Fruit fly (Drosophila melanogaster) whole organism, embryonic: ENCODE measurements around the gene RpL4.

Experiments
- ATbp ChIP-seq: fragments of 200-800 bp; sonication (Bioruptor generic); optimal IDR thresholded peaks from 2 replicates; lab custom pipeline; 2017; ENCODE audit warnings: missing biosample characterization, mild to moderate bottlenecking, missing genetic modification characterization, missing genetic modification reagents
- CG10274 ChIP-seq: fragments of 200-800 bp; sonication (Bioruptor generic); optimal IDR thresholded peaks from 3 replicates; lab custom pipeline; 2017; ENCODE audit warnings: missing biosample characterization, mild to moderate bottlenecking, missing genetic modification characterization
- CG1233 ChIP-seq: fragments of 200-800 bp; sonication (Bioruptor generic); optimal IDR thresholded peaks from 4 replicates; lab custom pipeline; 2018; ENCODE audit warnings: missing biosample characterization, mild to moderate bottlenecking, missing genetic modification characterization
- CG13287 ChIP-seq: fragments of 200-800 bp; sonication (Bioruptor generic); IDR thresholded peaks from 2 replicates; pipeline ENCODE4 v1.3.6; 2022; ENCODE audit warnings: missing biosample characterization, missing genetic modification characterization; ENCODE audit not compliant: partially characterized antibody
- CG14050 ChIP-seq: fragments of 200-800 bp; sonication (Bioruptor generic); IDR thresholded peaks from 3 replicates; pipeline ENCODE4 v1.3.6; 2022; ENCODE audit warnings: missing biosample characterization, missing genetic modification characterization
- CG15011 ChIP-seq: fragments of 200-800 bp; sonication (Bioruptor generic); optimal IDR thresholded peaks from 3 replicates; lab custom pipeline; 2018; ENCODE audit warnings: missing biosample characterization, mild to moderate bottlenecking, missing genetic modification characterization
- CG16863 ChIP-seq: fragments of 200-800 bp; sonication (Bioruptor generic); optimal IDR thresholded peaks from 3 replicates; lab custom pipeline; 2016; ENCODE audit warnings: missing biosample characterization, missing genetic modification characterization
- CG32772 ChIP-seq: fragments of 200-800 bp; sonication (Bioruptor generic); IDR thresholded peaks from 2 replicates; pipeline ENCODE4 v1.3.6; 2022; ENCODE audit warnings: missing biosample characterization, missing genetic modification characterization
- CG3407 ChIP-seq: fragments of 200-800 bp; sonication (Bioruptor generic); optimal IDR thresholded peaks from 2 replicates; lab custom pipeline; 2018; ENCODE audit warnings: missing biosample characterization, mild to moderate bottlenecking, missing genetic modification characterization
- CG4617 ChIP-seq: fragments of 200-800 bp; sonication (Bioruptor generic); optimal IDR thresholded peaks from 3 replicates; lab custom pipeline; 2016; ENCODE audit warnings: missing biosample characterization, missing genetic modification characterization, borderline replicate concordance
- CG4707 ChIP-seq: fragments of 200-800 bp; sonication (Bioruptor generic); optimal IDR thresholded peaks from 2 replicates; lab custom pipeline; 2018; ENCODE audit warnings: missing biosample characterization, mild to moderate bottlenecking, missing genetic modification characterization, moderate library complexity
- CG5245 ChIP-seq: fragments of 200-800 bp; sonication (Bioruptor generic); optimal IDR thresholded peaks from 3 replicates; lab custom pipeline; 2016; ENCODE audit warnings: missing biosample characterization, missing genetic modification characterization
- CG6254 ChIP-seq: fragments of 200-800 bp; sonication (Bioruptor generic); optimal IDR thresholded peaks from 3 replicates; lab custom pipeline; 2017; ENCODE audit warnings: mild to moderate bottlenecking, missing biosample characterization, missing genetic modification reagents, missing genetic modification characterization
- CG6791 ChIP-seq: fragments of 200-800 bp; sonication (Bioruptor generic); IDR thresholded peaks from 3 replicates; pipeline ENCODE4 v1.3.6; 2022; ENCODE audit warnings: missing biosample characterization, missing genetic modification characterization; ENCODE audit not compliant: partially characterized antibody
- CG8281 ChIP-seq: fragments of 200-800 bp; sonication (Bioruptor generic); optimal IDR thresholded peaks from 2 replicates; lab custom pipeline; 2018; ENCODE audit warnings: missing biosample characterization, mild to moderate bottlenecking, missing genetic modification characterization, moderate library complexity
- CG8388 ChIP-seq: fragments of 200-800 bp; sonication (Bioruptor generic); optimal IDR thresholded peaks from 2 replicates; lab custom pipeline; 2019; ENCODE audit warnings: missing biosample characterization, mild to moderate bottlenecking, missing genetic modification characterization, moderate library complexity
- CG9932 ChIP-seq: fragments of 200-800 bp; sonication (Bioruptor generic); IDR thresholded peaks from 2 replicates; pipeline ENCODE4 v1.3.6; 2022; ENCODE audit warnings: missing biosample characterization, missing genetic modification characterization
- CkIIα-i1 ChIP-seq: fragments of 200-800 bp; sonication (Bioruptor generic); IDR thresholded peaks from 2 replicates; pipeline ENCODE4 v1.3.6; 2022; ENCODE audit warnings: missing biosample characterization, missing genetic modification characterization
- Dek ChIP-seq: fragments of 200-800 bp; sonication (Bioruptor generic); optimal IDR thresholded peaks from 3 replicates; lab custom pipeline; 2019; ENCODE audit warnings: missing biosample characterization, mild to moderate bottlenecking, missing genetic modification characterization, moderate library complexity
- Dfd ChIP-seq, 2 experiments: fragments of >200 bp; optimal IDR thresholded peaks; 2 replicates each; lab custom pipeline; 2017; ENCODE audit warnings: missing biosample characterization in 2 of 2, missing genetic modification characterization in 2 of 2
- Dip2 ChIP-seq: fragments of 200-800 bp; sonication (Bioruptor generic); IDR thresholded peaks from 2 replicates; pipeline ENCODE4 v1.3.6; 2022; ENCODE audit warnings: missing biosample characterization, missing genetic modification characterization
- Dip3 ChIP-seq: fragments of 200-800 bp; sonication (Bioruptor generic); optimal IDR thresholded peaks from 3 replicates; lab custom pipeline; 2016; ENCODE audit warnings: missing biosample characterization, missing genetic modification characterization
- Ets97D ChIP-seq: fragments of 200-800 bp; sonication (Bioruptor generic); optimal IDR thresholded peaks from 3 replicates; lab custom pipeline; 2016; ENCODE audit warnings: missing biosample characterization, missing genetic modification characterization
- Hr51 ChIP-seq, 2 experiments: fragments of 200-800 bp; sonication (Bioruptor generic); optimal IDR thresholded peaks; 2 replicates in 1 of 2; 3 replicates in 1 of 2; lab custom pipeline; 2016 to 2018; ENCODE audit warnings: missing biosample characterization in 2 of 2, missing genetic modification characterization in 2 of 2, mild to moderate bottlenecking in 1 of 2, moderate library complexity in 1 of 2
- Jarid2 ChIP-seq: fragments of 200-800 bp; sonication (Bioruptor generic); optimal IDR thresholded peaks from 3 replicates; lab custom pipeline; 2017; ENCODE audit warnings: mild to moderate bottlenecking, missing biosample characterization, missing genetic modification reagents, missing genetic modification characterization
- MBD-R2 ChIP-seq: fragments of 200-800 bp; sonication (Bioruptor generic); IDR thresholded peaks from 2 replicates; pipeline ENCODE4 v1.3.6; 2022; ENCODE audit warnings: missing biosample characterization, missing genetic modification characterization
- MTF-1 ChIP-seq: fragments of 200-800 bp; sonication (Bioruptor generic); optimal IDR thresholded peaks from 2 replicates; lab custom pipeline; 2018; ENCODE audit warnings: missing biosample characterization, mild to moderate bottlenecking, missing genetic modification characterization, borderline replicate concordance
- Mad ChIP-seq: fragments of 200-800 bp; sonication (Bioruptor generic); optimal IDR thresholded peaks from 2 replicates; lab custom pipeline; 2016; ENCODE audit warnings: missing biosample characterization, missing genetic modification characterization
- Myb ChIP-seq: fragments of 200-800 bp; sonication (Bioruptor generic); optimal IDR thresholded peaks from 2 replicates; lab custom pipeline; 2016; ENCODE audit warnings: missing biosample characterization, missing genetic modification characterization
- Scr ChIP-seq: fragments of 200-800 bp; sonication (Bioruptor generic); IDR thresholded peaks from 2 replicates; pipeline ENCODE4 v1.3.6; 2022; ENCODE audit warnings: missing biosample characterization, missing genetic modification characterization; ENCODE audit not compliant: partially characterized antibody
- Sox102F ChIP-seq: fragments of 200-800 bp; sonication (Bioruptor generic); optimal IDR thresholded peaks from 2 replicates; lab custom pipeline; 2018; ENCODE audit warnings: missing biosample characterization, mild to moderate bottlenecking, missing genetic modification characterization, moderate library complexity
- Sry-δ ChIP-seq: fragments of 200-800 bp; sonication (Bioruptor generic); optimal IDR thresholded peaks from 2 replicates; lab custom pipeline; 2016; ENCODE audit warnings: missing biosample characterization, missing genetic modification characterization
- Xbp1 ChIP-seq: fragments of 200-800 bp; sonication (Bioruptor generic); optimal IDR thresholded peaks from 3 replicates; lab custom pipeline; 2016; ENCODE audit warnings: missing biosample characterization, mild to moderate bottlenecking, missing genetic modification characterization
- YL-1 ChIP-seq: fragments of 200-800 bp; sonication (Bioruptor generic); optimal IDR thresholded peaks from 3 replicates; lab custom pipeline; 2017; ENCODE audit warnings: missing biosample characterization, mild to moderate bottlenecking, missing genetic modification characterization
- al ChIP-seq: fragments of 200-800 bp; sonication (Bioruptor generic); IDR thresholded peaks from 2 replicates; pipeline ENCODE4 v1.3.6; 2022; ENCODE audit warnings: missing biosample characterization, missing genetic modification characterization
- bigmax ChIP-seq: fragments of 200-800 bp; sonication (Bioruptor generic); optimal IDR thresholded peaks from 2 replicates; lab custom pipeline; 2018; ENCODE audit warnings: missing biosample characterization, mild to moderate bottlenecking, missing genetic modification characterization
- br ChIP-seq: fragments of >200 bp; optimal IDR thresholded peaks from 2 replicates; lab custom pipeline; 2017
- chn ChIP-seq: fragments of 200-800 bp; sonication (Bioruptor generic); optimal IDR thresholded peaks from 2 replicates; lab custom pipeline; 2016; ENCODE audit warnings: missing biosample characterization, missing genetic modification characterization
- en ChIP-seq: fragments of 200-800 bp; sonication (Bioruptor generic); optimal IDR thresholded peaks from 2 replicates; lab custom pipeline; 2016; ENCODE audit warnings: missing biosample characterization, missing genetic modification characterization
- esg ChIP-seq: fragments of 200-800 bp; sonication (Bioruptor generic); conservative IDR thresholded peaks from 2 replicates; pipeline ENCODE4 v1.3.6; 2022; ENCODE audit warnings: missing biosample characterization, missing genetic modification characterization
- eve ChIP-seq, 2 experiments: fragments of >200 bp; optimal IDR thresholded peaks; 2 replicates each; lab custom pipeline; 2017; ENCODE audit warnings: missing biosample characterization in 2 of 2, missing genetic modification characterization in 2 of 2
- fru ChIP-seq: fragments of >200 bp; optimal IDR thresholded peaks from 2 replicates; lab custom pipeline; 2017
- kah ChIP-seq: fragments of 200-800 bp; sonication (Bioruptor generic); optimal IDR thresholded peaks from 2 replicates; lab custom pipeline; 2018; ENCODE audit warnings: missing biosample characterization, mild to moderate bottlenecking, missing genetic modification characterization
- ken ChIP-seq: fragments of 200-800 bp; sonication (Bioruptor generic); IDR thresholded peaks from 3 replicates; pipeline ENCODE4 v1.3.6; 2022; ENCODE audit warnings: missing biosample characterization, missing genetic modification characterization
- klu ChIP-seq: fragments of 200-800 bp; sonication (Bioruptor generic); IDR thresholded peaks from 2 replicates; pipeline ENCODE4 v1.3.6; 2022; ENCODE audit warnings: missing biosample characterization, missing genetic modification characterization
- kni ChIP-seq: fragments of 200-800 bp; sonication (Bioruptor generic); optimal IDR thresholded peaks from 3 replicates; lab custom pipeline; 2017; ENCODE audit warnings: mild to moderate bottlenecking, missing biosample characterization, missing genetic modification reagents, missing genetic modification characterization
- mld ChIP-seq: fragments of 200-800 bp; sonication (Bioruptor generic); IDR thresholded peaks from 3 replicates; pipeline ENCODE4 v1.3.6; 2022; ENCODE audit warnings: missing biosample characterization, missing genetic modification characterization; ENCODE audit not compliant: partially characterized antibody
- pnt ChIP-seq: fragments of 200-800 bp; sonication (Bioruptor generic); optimal IDR thresholded peaks from 3 replicates; lab custom pipeline; 2016; ENCODE audit warnings: missing biosample characterization, missing genetic modification characterization
- scrt ChIP-seq: fragments of 200-800 bp; sonication (Bioruptor generic); optimal IDR thresholded peaks from 2 replicates; lab custom pipeline; 2018; ENCODE audit warnings: missing biosample characterization, mild to moderate bottlenecking, missing genetic modification characterization, moderate library complexity
- shn ChIP-seq: fragments of 200-800 bp; sonication (Bioruptor generic); optimal IDR thresholded peaks from 3 replicates; lab custom pipeline; 2016; ENCODE audit warnings: missing biosample characterization, missing genetic modification characterization
- sim ChIP-seq: fragments of 200-800 bp; sonication (Bioruptor generic); IDR thresholded peaks from 2 replicates; pipeline ENCODE4 v1.3.6; 2022; ENCODE audit warnings: missing biosample characterization, missing genetic modification characterization
- usp ChIP-seq: fragments of >200 bp; optimal IDR thresholded peaks from 2 replicates; lab custom pipeline; 2017; ENCODE audit warnings: missing biosample characterization, missing genetic modification characterization

Gene RpL4

DNA sequence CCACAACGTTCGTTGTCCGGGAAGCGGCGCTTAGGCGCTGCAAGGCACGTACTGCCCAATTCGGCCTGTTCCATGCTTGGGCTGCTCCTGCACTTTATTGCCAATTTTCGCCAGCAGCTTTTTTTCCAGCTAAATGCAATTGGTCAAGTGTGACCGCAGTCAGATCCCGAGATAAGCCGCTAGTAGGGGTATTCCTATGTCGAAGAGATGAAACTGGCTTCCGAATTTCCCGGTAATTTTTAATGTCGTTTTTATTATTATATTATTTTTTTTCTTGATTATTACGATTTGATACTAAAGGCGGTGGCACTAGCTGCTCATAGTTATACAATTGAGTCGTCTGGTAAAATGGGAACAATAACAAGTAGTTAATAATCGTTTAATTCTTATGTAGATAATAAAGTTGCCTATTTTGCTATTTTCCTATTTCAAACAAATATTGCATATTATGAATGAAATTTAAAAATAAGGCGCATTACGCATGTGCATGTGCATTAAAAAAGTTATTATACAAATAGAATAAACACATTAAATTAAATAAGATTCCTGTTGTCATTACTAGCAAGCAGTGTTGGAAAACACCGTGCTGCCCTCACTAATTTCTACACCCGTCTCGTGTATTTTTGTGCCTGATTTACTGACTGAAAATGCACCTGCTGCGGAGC is 6.1 kb upstream of the RpL4 start, which contains the start of the genes CG5003 and mRpS22 (continued):
- TF ChIP-seq sim (GFP tag; lab: Robert Waterston, UW) (no peak), Dek (peak; percentile 50), CG15011 (no peak), klu (GFP tag; lab: Robert Waterston, UW) (peak; percentile 21; the same call in 1 of the 2 replicates), Xbp1 (peak; percentile 43), CG8281 (tag; lab: Kevin White, UChicago) (peak; percentile 8), usp (GFP tag; lab: Kevin White, UChicago) (no peak), CG16863 (GFP tag; lab: Kevin White, UChicago) (no peak), CG10274 (GFP tag; lab: Kevin White, UChicago) (no peak), eve (GFP tag; optimal IDR thresholded peaks at IDR 0.05; lab: Kevin White, UChicago) (no peak), CG32772 (GFP tag; lab: Robert Waterston, UW) (0 out of 2 replicates have a peak, but pooled peaks have one; percentile 54), CG5245 (GFP tag; lab: Kevin White, UChicago) (peak; percentile 21), CkIIα-i1 (GFP tag; lab: Robert Waterston, UW) (no peak), al (GFP tag; lab: Robert Waterston, UW) (peak; percentile 25; the same call in 1 of the 2 replicates), Mad (peak; percentile 27), CG4617 (no peak), Myb (no peak), CG8388 (GFP tag; lab: Kevin White, UChicago) (peak; percentile 14), Hr51 (GFP tag; optimal IDR thresholded peaks at IDR 0.05; lab: Kevin White, UChicago) (peak in 1 of 2 experiments; percentile 57), CG13287 (GFP tag; lab: Robert Waterston, UW) (peak; percentile 27; the same call in 1 of the 2 replicates), CG4707 (GFP tag; lab: Kevin White, UChicago) (no peak), kah (GFP tag; lab: Kevin White, UChicago) (no peak), Dip3 (GFP tag; lab: Kevin White, UChicago) (peak; percentile 6), Dip2 (GFP tag; lab: Robert Waterston, UW) (no peak), bigmax (GFP tag; lab: Kevin White, UChicago) (no peak), CG6791 (GFP tag; lab: Robert Waterston, UW) (no peak), Dfd (GFP tag; optimal IDR thresholded peaks at IDR 0.05; lab: Kevin White, UChicago) (peak in 1 of 2 experiments; percentile 65), YL-1 (GFP tag; lab: Kevin White, UChicago) (peak; percentile 39), scrt (GFP tag; lab: Kevin White, UChicago) (no peak), ATbp (no peak), en (GFP tag; lab: Kevin White, UChicago) (no peak), kni (GFP tag; lab: Kevin White, UChicago) (no peak), MBD-R2 (GFP tag; lab: Robert Waterston, UW) (peak; percentile 68), CG14050 (GFP tag; lab: Robert Waterston, UW) (no peak), shn (GFP tag; lab: Kevin White, UChicago) (no peak), Sry-δ (peak; percentile 42), pnt (GFP tag; lab: Kevin White, UChicago) (no peak), CG9932 (peak; percentile 78), fru (no peak), CG6254 (GFP tag; lab: Kevin White, UChicago) (no peak)

DNA sequence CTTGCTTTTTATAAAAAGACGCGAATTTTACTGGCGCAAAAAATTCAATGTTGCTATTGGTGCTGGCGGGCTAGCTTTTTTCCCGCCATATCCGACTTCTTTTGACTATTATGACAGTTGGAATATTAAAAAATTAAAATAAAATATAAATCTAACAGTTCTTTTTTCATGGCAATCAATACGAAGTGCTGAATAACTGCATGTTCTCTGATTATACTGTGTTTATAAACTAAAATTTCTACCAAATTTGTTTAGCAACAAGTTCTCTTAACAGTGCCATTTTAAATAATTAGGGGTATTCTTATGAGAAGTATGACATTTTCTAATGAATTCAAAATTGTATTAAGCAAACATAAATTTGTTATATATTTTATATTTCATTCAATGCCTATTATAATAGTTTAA is 3.2 kb upstream of the RpL4 start, which contains the start of gene Boh1:
Boh1 (minus strand) TSS at position 76 of the 405 bp plus-strand sequence.
- TF ChIP-seq br (lab: Kevin White, UChicago) (no peak), mld (GFP tag; lab: Robert Waterston, UW) (no peak), Scr (no peak), ken (no peak), CG1233 (GFP tag; lab: Kevin White, UChicago) (no peak), Ets97D (peak; percentile 23), Jarid2 (GFP tag; lab: Kevin White, UChicago) (no peak), MTF-1 (no peak), CG3407 (GFP tag; lab: Kevin White, UChicago) (peak; percentile 10), esg (GFP tag; lab: Robert Waterston, UW) (no peak), Sox102F (GFP tag; lab: Kevin White, UChicago) (peak; percentile 18), chn (GFP tag; lab: Kevin White, UChicago) (no peak)
